Worm (Caenorhabditis elegans) whole organism, midembryonic: ENCODE measurements around the gene bnc-1.
A peak's percentile ranks its signal among the peaks of the same experiment; 100 is the strongest.

Experiments used
- T22C8.4 ChIP-seq: fragments of 200-800 bp; sonication (Bioruptor generic); IDR thresholded peaks from 2 replicates; pipeline ENCODE4 v1.3.6; 2022; ENCODE audit warnings: missing genetic modification characterization, missing compliant biosample characterization
- cog-1 ChIP-seq: sonication (generic microtip); optimal IDR thresholded peaks from 2 replicates; lab custom pipeline; 2016; ENCODE audit warnings: missing genetic modification characterization, missing compliant biosample characterization
- flt-1 ChIP-seq: fragments of 200-800 bp; sonication (Bioruptor generic); IDR thresholded peaks from 2 replicates; pipeline ENCODE4 v1.3.6; 2022; ENCODE audit warnings: missing genetic modification characterization, missing compliant biosample characterization
- klf-2 ChIP-seq: fragments of 200-800 bp; sonication (Bioruptor generic); conservative IDR thresholded peaks from 2 replicates; pipeline ENCODE4 v1.3.6; 2022; ENCODE audit warnings: missing genetic modification reagents, missing genetic modification characterization, missing compliant biosample characterization
- med-1 ChIP-seq: sonication (generic microtip); optimal IDR thresholded peaks from 2 replicates; lab custom pipeline; 2017; ENCODE audit warnings: missing genetic modification characterization, mild to moderate bottlenecking, missing compliant biosample characterization, antibody characterized with exemption, missing genetic modification reagents; ENCODE audit not compliant: insufficient read depth
- ref-1 ChIP-seq: fragments of 200-800 bp; sonication (Bioruptor generic); conservative IDR thresholded peaks from 2 replicates; pipeline ENCODE4 v1.3.6; 2022; ENCODE audit warnings: missing genetic modification reagents, missing genetic modification characterization, missing compliant biosample characterization
- tab-1 ChIP-seq: fragments of 200-800 bp; sonication (Bioruptor generic); IDR thresholded peaks from 2 replicates; pipeline ENCODE4 v1.3.6; 2022; ENCODE audit warnings: missing genetic modification characterization, missing compliant biosample characterization
- ztf-23 ChIP-seq: fragments of 200-800 bp; sonication (Bioruptor generic); IDR thresholded peaks from 2 replicates; pipeline ENCODE4 v1.3.6; 2022; ENCODE audit warnings: missing genetic modification reagents, missing genetic modification characterization, missing compliant biosample characterization
- ztf-29 ChIP-seq: fragments of 200-800 bp; sonication (Bioruptor generic); IDR thresholded peaks from 2 replicates; pipeline ENCODE4 v1.3.6; 2022; ENCODE audit warnings: missing genetic modification reagents, missing genetic modification characterization, missing compliant biosample characterization

Gene bnc-1

ce11 chrV:12276946-12277345 is at the start of gene bnc-1:
bnc-1 (minus strand) TSS chrV:12277046.
- TF ChIP-seq cog-1 (tag; lab: Kevin White, UChicago) (no peak), T22C8.4 (GFP tag; lab: Robert Waterston, UW) (no peak), klf-2 (GFP tag; lab: Robert Waterston, UW) (no peak), tab-1 (GFP tag; lab: Robert Waterston, UW) (no peak), flt-1 (GFP tag; lab: Robert Waterston, UW) (no peak), med-1 (GFP tag; lab: Kevin White, UChicago) (no peak), ztf-23 (GFP tag; lab: Robert Waterston, UW) (no peak)

DNA sequence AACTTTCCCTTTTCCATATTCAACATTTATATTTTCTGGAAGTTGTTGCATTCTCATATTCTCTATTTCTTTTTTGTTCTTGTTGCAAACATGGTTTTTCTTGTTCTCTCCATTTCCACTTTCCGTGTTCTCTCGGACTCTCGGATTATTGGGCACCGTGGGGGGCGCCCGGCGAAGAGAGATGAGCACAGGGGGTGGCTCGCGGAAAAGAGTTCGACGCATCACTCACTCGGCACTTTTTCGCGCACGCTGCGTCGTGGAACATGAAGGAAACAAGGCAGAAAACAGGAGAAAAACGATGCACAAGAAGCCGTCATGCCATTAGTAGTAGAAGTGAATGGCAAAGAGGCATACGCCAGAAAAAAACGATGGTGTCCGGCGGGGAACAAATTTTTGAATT is 49.8 kb upstream of the bnc-1 start:
- TF ChIP-seq flt-1 (GFP tag; lab: Robert Waterston, UW) (no peak), ztf-23 (GFP tag; lab: Robert Waterston, UW) (no peak), T22C8.4 (GFP tag; lab: Robert Waterston, UW) (no peak), ref-1 (GFP tag; lab: Robert Waterston, UW) (no peak), cog-1 (tag; lab: Kevin White, UChicago) (no peak), ztf-29 (GFP tag; lab: Robert Waterston, UW) (no peak), med-1 (GFP tag; lab: Kevin White, UChicago) (no peak), tab-1 (GFP tag; lab: Robert Waterston, UW) (no peak)

ce11 chrV:12320274-12320839 is 43.5 kb upstream of the bnc-1 start:
- no peak for TF ChIP-seq klf-2 (GFP tag; lab: Robert Waterston, UW)
- TF ChIP-seq ztf-29 (GFP tag; lab: Robert Waterston, UW): no peak
- TF ChIP-seq tab-1 (GFP tag; lab: Robert Waterston, UW): no peak
- TF ChIP-seq T22C8.4 (GFP tag; lab: Robert Waterston, UW): no peak
- no peak for TF ChIP-seq ref-1 (GFP tag; lab: Robert Waterston, UW)
- no peak for TF ChIP-seq med-1 (GFP tag; lab: Kevin White, UChicago)
- no peak for TF ChIP-seq flt-1 (GFP tag; lab: Robert Waterston, UW)
- no peak for TF ChIP-seq cog-1 (tag; lab: Kevin White, UChicago)

ce11 chrV:12317894-12318553 is 41.2 kb upstream of the bnc-1 start, which contains the start of the genes R04F11.5 and R04F11.2:
R04F11.5 (minus strand) TSS chrV:12318019.
R04F11.2 (plus strand) TSS chrV:12318381.
- TF ChIP-seq ztf-23 (GFP tag; lab: Robert Waterston, UW) (no peak), cog-1 (tag; lab: Kevin White, UChicago) (peak; percentile 9), klf-2 (GFP tag; lab: Robert Waterston, UW) (no peak), tab-1 (GFP tag; lab: Robert Waterston, UW) (no peak)

- TF ChIP-seq med-1 (GFP tag; lab: Kevin White, UChicago) (no peak), ztf-23 (GFP tag; lab: Robert Waterston, UW) (no peak), ztf-29 (GFP tag; lab: Robert Waterston, UW) (no peak), klf-2 (GFP tag; lab: Robert Waterston, UW) (no peak), T22C8.4 (GFP tag; lab: Robert Waterston, UW) (no peak), tab-1 (GFP tag; lab: Robert Waterston, UW) (no peak), cog-1 (tag; lab: Kevin White, UChicago) (no peak), flt-1 (GFP tag; lab: Robert Waterston, UW) (no peak), ref-1 (GFP tag; lab: Robert Waterston, UW) (no peak)
Measured at ce11 chrV:12317080-12317479, 40.2 kb upstream of the bnc-1 start, which contains the start of gene R04F11.3. R04F11.3 (minus strand) TSS chrV:12317180.

DNA sequence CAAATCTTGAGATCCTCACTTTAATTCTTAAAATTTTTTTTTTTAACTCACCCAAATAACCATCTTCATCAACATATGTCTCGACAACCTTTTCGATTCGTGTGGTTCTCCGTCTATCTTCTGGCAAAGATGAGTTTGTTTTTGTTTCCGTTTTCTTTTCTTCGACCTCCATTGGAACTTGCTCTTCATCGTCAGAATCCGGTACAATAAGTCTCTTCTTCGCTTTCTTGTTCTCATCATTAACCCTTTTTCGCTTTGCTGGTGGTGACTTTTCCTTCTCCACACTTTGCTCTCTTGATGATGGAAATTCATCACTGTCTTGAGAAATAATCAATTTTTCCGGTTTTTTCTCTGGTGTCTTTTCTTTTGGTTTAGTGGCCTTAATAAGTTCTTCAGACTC is 39.2 kb upstream of the bnc-1 start:
- TF ChIP-seq ref-1 (GFP tag; lab: Robert Waterston, UW): no peak
- no peak for TF ChIP-seq flt-1 (GFP tag; lab: Robert Waterston, UW)
- no peak for TF ChIP-seq T22C8.4 (GFP tag; lab: Robert Waterston, UW)
- no peak for TF ChIP-seq ztf-29 (GFP tag; lab: Robert Waterston, UW)
- no peak for TF ChIP-seq klf-2 (GFP tag; lab: Robert Waterston, UW)
- no peak for TF ChIP-seq med-1 (GFP tag; lab: Kevin White, UChicago)
- no peak for TF ChIP-seq cog-1 (tag; lab: Kevin White, UChicago)
- TF ChIP-seq ztf-23 (GFP tag; lab: Robert Waterston, UW): no peak
- no peak for TF ChIP-seq tab-1 (GFP tag; lab: Robert Waterston, UW)

ce11 chrV:12314413-12314812 is 37.6 kb upstream of the bnc-1 start:
- no peak for TF ChIP-seq T22C8.4 (GFP tag; lab: Robert Waterston, UW)
- no peak for TF ChIP-seq med-1 (GFP tag; lab: Kevin White, UChicago)
- TF ChIP-seq ztf-29 (GFP tag; lab: Robert Waterston, UW): no peak
- TF ChIP-seq cog-1 (tag; lab: Kevin White, UChicago): no peak
- TF ChIP-seq klf-2 (GFP tag; lab: Robert Waterston, UW): no peak
- TF ChIP-seq flt-1 (GFP tag; lab: Robert Waterston, UW): no peak
- no peak for TF ChIP-seq ref-1 (GFP tag; lab: Robert Waterston, UW)
- TF ChIP-seq tab-1 (GFP tag; lab: Robert Waterston, UW): no peak
- TF ChIP-seq ztf-23 (GFP tag; lab: Robert Waterston, UW): no peak

DNA sequence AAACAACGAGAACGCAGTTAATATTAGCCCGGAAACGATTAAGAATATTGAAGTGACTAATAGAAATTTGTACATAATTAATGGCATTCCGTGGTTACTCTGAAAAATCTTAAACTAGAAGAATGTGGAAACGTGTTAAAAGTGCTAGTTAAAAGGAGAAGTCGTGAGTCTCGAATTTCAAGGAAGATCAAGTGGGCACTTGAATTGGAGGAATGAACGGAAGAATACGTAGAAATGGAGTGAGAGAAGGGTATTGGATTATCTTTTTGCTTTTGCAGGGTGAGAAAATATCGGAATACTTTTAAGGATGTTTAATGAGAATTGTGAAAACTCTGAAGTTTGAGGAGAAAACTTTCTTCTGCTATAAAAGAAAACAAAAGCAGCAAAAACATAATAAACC is 33.4 kb upstream of the bnc-1 start, which contains the start of gene hpo-30:
hpo-30 (minus strand) TSS at position 101 of the 400 bp plus-strand sequence.
- TF ChIP-seq T22C8.4 (GFP tag; lab: Robert Waterston, UW): no peak
- TF ChIP-seq ztf-29 (GFP tag; lab: Robert Waterston, UW): no peak
- TF ChIP-seq klf-2 (GFP tag; lab: Robert Waterston, UW): no peak
- TF ChIP-seq flt-1 (GFP tag; lab: Robert Waterston, UW): no peak
- no peak for TF ChIP-seq ref-1 (GFP tag; lab: Robert Waterston, UW)
- no peak for TF ChIP-seq med-1 (GFP tag; lab: Kevin White, UChicago)
- TF ChIP-seq tab-1 (GFP tag; lab: Robert Waterston, UW): no peak
- TF ChIP-seq ztf-23 (GFP tag; lab: Robert Waterston, UW): no peak
- no peak for TF ChIP-seq cog-1 (tag; lab: Kevin White, UChicago)
